Worm (Caenorhabditis elegans) whole organism, early embryonic: Measurements from ENCODE around the gene lgc-38.

Source experiments
- B0310.2 ChIP-seq: sonication (generic microtip); optimal IDR thresholded peaks from 2 replicates; lab custom pipeline; 2016; ENCODE audit warnings: mild to moderate bottlenecking, missing genetic modification characterization, missing compliant biosample characterization
- F13C5.2 ChIP-seq: sonication (generic microtip); optimal IDR thresholded peaks from 2 replicates; lab custom pipeline; 2017; ENCODE audit warnings: mild to moderate bottlenecking, missing genetic modification characterization, inconsistent platforms, missing compliant biosample characterization
- ama-1 ChIP-seq: fragments of 150-350 bp; optimal IDR thresholded peaks from 2 replicates; lab custom pipeline; 2014
- ceh-13 ChIP-seq: fragments of 200-800 bp; sonication (Bioruptor generic); optimal IDR thresholded peaks from 2 replicates; lab custom pipeline; 2018; ENCODE audit warnings: mild to moderate bottlenecking, missing genetic modification characterization, missing compliant biosample characterization
- ets-7 ChIP-seq: sonication (generic microtip); optimal IDR thresholded peaks from 2 replicates; lab custom pipeline; 2016; ENCODE audit warnings: missing genotype, missing genetic modification characterization, missing compliant biosample characterization
- flt-1 ChIP-seq: fragments of 200-800 bp; sonication (Bioruptor generic); IDR thresholded peaks from 2 replicates; pipeline ENCODE4 v1.3.6; 2022; ENCODE audit warnings: missing genetic modification characterization, missing compliant biosample characterization
- hmbx-1 ChIP-seq: sonication (generic microtip); optimal IDR thresholded peaks from 2 replicates; lab custom pipeline; 2016; ENCODE audit warnings: mild to moderate bottlenecking, missing genetic modification characterization, missing compliant biosample characterization
- hmg-4 ChIP-seq: fragments of 200-800 bp; sonication (Bioruptor generic); optimal IDR thresholded peaks from 2 replicates; lab custom pipeline; 2018; ENCODE audit warnings: mild to moderate bottlenecking, missing genetic modification characterization, missing compliant biosample characterization
- hnd-1 ChIP-seq: sonication (generic microtip); optimal IDR thresholded peaks from 2 replicates; lab custom pipeline; 2016; ENCODE audit warnings: missing genetic modification characterization, missing compliant biosample characterization
- pes-1 ChIP-seq: fragments of 200-800 bp; sonication (Bioruptor generic); IDR thresholded peaks from 2 replicates; pipeline ENCODE4 v1.3.6; 2022; ENCODE audit warnings: missing genetic modification reagents, missing genetic modification characterization, missing compliant biosample characterization
- scrt-1 ChIP-seq: fragments of 200-800 bp; sonication (Bioruptor generic); IDR thresholded peaks from 2 replicates; pipeline ENCODE4 v1.3.6; 2022; ENCODE audit warnings: missing genetic modification characterization, missing compliant biosample characterization
- tbx-11 ChIP-seq: fragments of 200-800 bp; sonication (Bioruptor generic); IDR thresholded peaks from 2 replicates; pipeline ENCODE4 v1.3.6; 2022; ENCODE audit warnings: missing genetic modification characterization, missing compliant biosample characterization
- tbx-37 ChIP-seq: fragments of 200-800 bp; sonication (Bioruptor generic); conservative IDR thresholded peaks from 2 replicates; pipeline ENCODE4 v1.3.6; 2022; ENCODE audit warnings: missing genetic modification reagents, missing genetic modification characterization, missing compliant biosample characterization
- tra-4 ChIP-seq: sonication (generic microtip); optimal IDR thresholded peaks from 2 replicates; lab custom pipeline; 2017; ENCODE audit warnings: missing genetic modification characterization, missing compliant biosample characterization

DNA sequence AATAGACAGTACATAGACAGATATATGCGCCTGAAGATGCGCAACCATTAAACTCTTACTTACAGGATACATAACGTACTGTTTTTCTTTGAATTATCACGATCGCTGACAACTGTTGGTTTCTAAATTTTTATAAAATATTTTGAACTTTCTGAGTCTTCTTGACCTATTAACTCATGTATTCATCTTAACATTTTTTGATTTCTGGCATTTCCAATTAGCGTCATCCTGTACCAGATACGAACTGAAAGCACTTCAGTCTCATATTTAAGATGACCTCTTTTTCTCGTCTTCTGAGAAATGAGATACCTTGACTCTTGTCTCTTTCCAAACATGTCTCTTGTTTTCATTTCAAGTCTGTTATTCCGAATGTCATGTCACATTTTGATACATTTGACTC, 4.8 kb downstream of the lgc-38 start:
- TF ChIP-seq B0310.2 (no peak), hmg-4 (GFP tag; lab: Kevin White, UChicago) (no peak), hmbx-1 (tag; lab: Kevin White, UChicago) (no peak), ets-7 (tag; lab: Kevin White, UChicago) (no peak), F13C5.2 (tag; lab: Kevin White, UChicago) (no peak), tra-4 (tag; lab: Kevin White, UChicago) (no peak), tbx-11 (GFP tag; lab: Robert Waterston, UW) (no peak), ama-1 (lab: Kevin White, UChicago) (no peak), hnd-1 (tag; lab: Kevin White, UChicago) (no peak), ceh-13 (no peak), tbx-37 (GFP tag; lab: Robert Waterston, UW) (no peak), flt-1 (GFP tag; lab: Robert Waterston, UW) (no peak), scrt-1 (GFP tag; lab: Robert Waterston, UW) (no peak), pes-1 (no peak)
